Fruit fly (Drosophila melanogaster): ENCODE measurements around the gene CG32100.

Gene CG32100

dm6 chr3L:12271195-12271618 lies 3.9 kb downstream of the CG32100 start, which contains the start of gene Pbgs:
Gene Pbgs, minus strand, starts transcription at chr3L:12271345.
- TF ChIP-seq CrebA (GFP tag; optimal IDR thresholded peaks at IDR 0.05; ENCODE audit: borderline replicate concordance) (no peak), h (GFP tag; optimal IDR thresholded peaks at IDR 0.05) (peak; percentile 37), woc (GFP tag; optimal IDR thresholded peaks at IDR 0.05) (peak; percentile 9), psq (GFP tag; optimal IDR thresholded peaks at IDR 0.05) (peak; percentile 16), foxo (GFP tag; optimal IDR thresholded peaks at IDR 0.05) (peak in 1 of 2 experiments; percentile 38), HLH106 (tag; optimal IDR thresholded peaks at IDR 0.05) (peak; percentile 69), fru (GFP tag; optimal IDR thresholded peaks at IDR 0.05) (peak; percentile 5), usp (GFP tag; optimal IDR thresholded peaks at IDR 0.05) (no peak), Sp1 (GFP tag; optimal IDR thresholded peaks at IDR 0.05) (peak; percentile 31), Vsx2 (GFP tag; optimal IDR thresholded peaks at IDR 0.05; ENCODE audit: partially characterized antibody) (no peak), Rel (GFP tag; optimal IDR thresholded peaks at IDR 0.05) (no peak), Rel (tag; optimal IDR thresholded peaks at IDR 0.05) (peak; percentile 34)

- no peak for TF ChIP-seq Dif (GFP tag; optimal IDR thresholded peaks at IDR 0.05; ENCODE audit: partially characterized antibody)
- TF ChIP-seq foxo (GFP tag; optimal IDR thresholded peaks at IDR 0.05): peak in 1 of 2 experiments; percentile 55
- TF ChIP-seq usp (GFP tag; optimal IDR thresholded peaks at IDR 0.05): no peak
- TF ChIP-seq sv (GFP tag; optimal IDR thresholded peaks at IDR 0.05): no peak
- peak; percentile 43 for TF ChIP-seq h (GFP tag; optimal IDR thresholded peaks at IDR 0.05)
- peak; percentile 31 for TF ChIP-seq rgr (GFP tag; optimal IDR thresholded peaks at IDR 0.05)
- no peak for TF ChIP-seq Hr83 (GFP tag; optimal IDR thresholded peaks at IDR 0.05; ENCODE audit: poor library complexity, severe bottlenecking)
- TF ChIP-seq psq (GFP tag; optimal IDR thresholded peaks at IDR 0.05): peak; percentile 36
- TF ChIP-seq dmrt93B (GFP tag; optimal IDR thresholded peaks at IDR 0.05): peak; percentile 26
- peak; percentile 41 for TF ChIP-seq OdsH (GFP tag; optimal IDR thresholded peaks at IDR 0.05)
- peak; percentile 61 for TF ChIP-seq Sp1 (GFP tag; optimal IDR thresholded peaks at IDR 0.05)
- TF ChIP-seq Vsx2 (GFP tag; optimal IDR thresholded peaks at IDR 0.05; ENCODE audit: partially characterized antibody): no peak
- peak; percentile 5 for TF ChIP-seq fru (GFP tag; optimal IDR thresholded peaks at IDR 0.05)
- peak; percentile 55 for TF ChIP-seq HLH106 (tag; optimal IDR thresholded peaks at IDR 0.05)
- TF ChIP-seq Rel (GFP tag; optimal IDR thresholded peaks at IDR 0.05): no peak
- TF ChIP-seq Rel (tag; optimal IDR thresholded peaks at IDR 0.05): peak; percentile 6
These were observed 8.3 kb downstream of the CG32100 start for dm6 chr3L:12275572-12276042.

dm6 chr3L:12276495-12276894 lies 9.2 kb downstream of the CG32100 start:
- TF ChIP-seq CG9705 (GFP tag; optimal IDR thresholded peaks at IDR 0.05) (no peak), usp (GFP tag; optimal IDR thresholded peaks at IDR 0.05) (no peak), tai (GFP tag; optimal IDR thresholded peaks at IDR 0.05) (no peak), CG32264 (GFP tag; optimal IDR thresholded peaks at IDR 0.05) (no peak), dsf (GFP tag; optimal IDR thresholded peaks at IDR 0.05; ENCODE audit: borderline replicate concordance) (no peak), brk (GFP tag; optimal IDR thresholded peaks at IDR 0.05) (no peak)

- no peak for TF ChIP-seq Myc (optimal IDR thresholded peaks at IDR 0.05)
- TF ChIP-seq foxo (GFP tag; optimal IDR thresholded peaks at IDR 0.05): peak in 1 of 2 experiments; percentile 60
- TF ChIP-seq Dif (GFP tag; optimal IDR thresholded peaks at IDR 0.05; ENCODE audit: partially characterized antibody): no peak
- TF ChIP-seq N (GFP tag; optimal IDR thresholded peaks at IDR 0.05): no peak
- no peak for TF ChIP-seq CrebA (GFP tag; optimal IDR thresholded peaks at IDR 0.05; ENCODE audit: borderline replicate concordance)
- peak; percentile 46 for TF ChIP-seq rgr (GFP tag; optimal IDR thresholded peaks at IDR 0.05)
- TF ChIP-seq sv (GFP tag; optimal IDR thresholded peaks at IDR 0.05): peak; percentile 4
- peak; percentile 16 for TF ChIP-seq woc (GFP tag; optimal IDR thresholded peaks at IDR 0.05)
- TF ChIP-seq Hnf4 (GFP tag; optimal IDR thresholded peaks at IDR 0.05): no peak
- peak; percentile 37 for TF ChIP-seq ey (GFP tag; optimal IDR thresholded peaks at IDR 0.05)
- TF ChIP-seq Sp1 (GFP tag; optimal IDR thresholded peaks at IDR 0.05): peak; percentile 34
- TF ChIP-seq Mio (GFP tag; optimal IDR thresholded peaks at IDR 0.05): no peak
- TF ChIP-seq Hr83 (GFP tag; optimal IDR thresholded peaks at IDR 0.05; ENCODE audit: poor library complexity, severe bottlenecking): peak; percentile 85
- TF ChIP-seq OdsH (GFP tag; optimal IDR thresholded peaks at IDR 0.05): peak; percentile 31
- TF ChIP-seq br (GFP tag; optimal IDR thresholded peaks at IDR 0.05): no peak
- TF ChIP-seq Abd-B (GFP tag; optimal IDR thresholded peaks at IDR 0.05): no peak
- peak; percentile 60 for TF ChIP-seq psq (GFP tag; optimal IDR thresholded peaks at IDR 0.05)
- TF ChIP-seq h (GFP tag; optimal IDR thresholded peaks at IDR 0.05): peak; percentile 33
- TF ChIP-seq dmrt93B (GFP tag; optimal IDR thresholded peaks at IDR 0.05): peak; percentile 6
- TF ChIP-seq fru (GFP tag; optimal IDR thresholded peaks at IDR 0.05): peak; percentile 14
- no peak for TF ChIP-seq pan (optimal IDR thresholded peaks at IDR 0.05)
- no peak for TF ChIP-seq lola (GFP tag; optimal IDR thresholded peaks at IDR 0.05)
- TF ChIP-seq CG9705 (GFP tag; optimal IDR thresholded peaks at IDR 0.05): peak; percentile 4
- no peak for TF ChIP-seq Rel (GFP tag; optimal IDR thresholded peaks at IDR 0.05)
- peak; percentile 94 for TF ChIP-seq Rel (tag; optimal IDR thresholded peaks at IDR 0.05)
- peak; percentile 3 for TF ChIP-seq dsf (GFP tag; optimal IDR thresholded peaks at IDR 0.05; ENCODE audit: borderline replicate concordance)
- peak; percentile 61 for TF ChIP-seq HLH106 (tag; optimal IDR thresholded peaks at IDR 0.05)
These were observed 9.9 kb downstream of the CG32100 start, which contains the start of the genes Sms and INPP5E for dm6 chr3L:12277054-12277879. Gene Sms, minus strand, starts transcription at chr3L:12277251. Gene INPP5E, plus strand, starts transcription at chr3L:12277655.

Data from whole organism, wandering third instar larva.